Fruit fly (Drosophila melanogaster) Kc167 (cell line): ENCODE measurements around the gene vas.

ENCODE experiments used
- Myc ChIP-seq: fragments of >200 bp; optimal IDR thresholded peaks from 2 replicates; lab custom pipeline; 2017; ENCODE audit warnings: missing external identifiers
- Sin3A ChIP-seq: fragments of >200 bp; optimal IDR thresholded peaks from 2 replicates; lab custom pipeline; 2018; ENCODE audit warnings: missing external identifiers
- h ChIP-seq: fragments of >200 bp; optimal IDR thresholded peaks from 3 replicates; lab custom pipeline; 2018; ENCODE audit warnings: missing external identifiers
- psq ChIP-seq: fragments of >200 bp; optimal IDR thresholded peaks from 2 replicates; lab custom pipeline; 2017; ENCODE audit warnings: missing external identifiers
- ttk ChIP-seq: sonication (Bioruptor generic); optimal IDR thresholded peaks from 2 replicates; lab custom pipeline; 2017; ENCODE audit warnings: missing external identifiers

DNA sequence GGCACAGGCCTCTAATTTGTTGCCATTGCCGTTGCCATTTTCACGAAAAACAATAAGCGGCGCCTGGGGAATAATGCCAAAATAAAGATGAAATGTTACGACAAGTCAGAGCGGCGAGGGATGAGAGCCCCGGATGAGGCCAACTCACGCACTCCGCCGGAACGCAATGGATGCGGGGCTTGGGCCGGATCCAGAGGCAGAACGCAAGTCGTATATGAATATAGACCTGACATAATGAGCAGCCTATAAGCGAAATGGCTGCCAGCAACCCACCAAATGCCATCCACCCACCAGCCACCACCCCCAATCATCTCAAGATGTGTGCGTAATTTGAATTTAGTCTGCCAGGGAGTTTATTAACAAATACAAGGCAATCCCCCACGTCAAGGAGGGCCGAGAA, 57.1 kb downstream of the vas start:
- TF ChIP-seq psq (lab: Kevin White, UChicago) (no peak), Sin3A (lab: Kevin White, UChicago) (no peak), h (lab: Kevin White, UChicago) (no peak), ttk (lab: Kevin White, UChicago) (no peak), Myc (lab: Kevin White, UChicago) (no peak)
